Fruit fly (Drosophila melanogaster) whole organism, embryonic: Measurements from ENCODE around the gene Dhc62B.

ENCODE experiments used
- Abd-B ChIP-seq: fragments of 200-800 bp; sonication (Bioruptor generic); optimal IDR thresholded peaks from 2 replicates; lab custom pipeline; 2018; ENCODE audit warnings: missing biosample characterization, mild to moderate bottlenecking, missing genetic modification characterization, moderate library complexity
- Bdp1 ChIP-seq: fragments of 200-800 bp; sonication (Bioruptor generic); optimal IDR thresholded peaks from 3 replicates; lab custom pipeline; 2016; ENCODE audit warnings: missing biosample characterization, missing genetic modification characterization
- CG10366 ChIP-seq: fragments of 200-800 bp; sonication (Bioruptor generic); IDR thresholded peaks from 2 replicates; pipeline ENCODE4 v1.3.6; 2022; ENCODE audit warnings: missing biosample characterization, missing genetic modification characterization
- CG11093 ChIP-seq: fragments of 200-800 bp; sonication (Bioruptor generic); IDR thresholded peaks from 3 replicates; pipeline ENCODE4 v1.3.6; 2022; ENCODE audit warnings: missing biosample characterization, missing genetic modification characterization
- CG11398 ChIP-seq: fragments of 200-800 bp; sonication (Bioruptor generic); optimal IDR thresholded peaks from 2 replicates; lab custom pipeline; 2016; ENCODE audit warnings: missing biosample characterization, missing genetic modification characterization
- CG12104 ChIP-seq: fragments of 200-800 bp; sonication (Bioruptor generic); optimal IDR thresholded peaks from 3 replicates; lab custom pipeline; 2016; ENCODE audit warnings: missing biosample characterization, missing genetic modification characterization
- CG13775 ChIP-seq: fragments of 200-800 bp; sonication (Bioruptor generic); optimal IDR thresholded peaks from 3 replicates; lab custom pipeline; 2017; ENCODE audit warnings: missing biosample characterization, mild to moderate bottlenecking, missing genetic modification characterization
- CG14710 ChIP-seq: fragments of 200-800 bp; sonication (Bioruptor generic); optimal IDR thresholded peaks from 3 replicates; lab custom pipeline; 2019; ENCODE audit warnings: missing biosample characterization, mild to moderate bottlenecking, missing genetic modification characterization, moderate library complexity
- CG16779 ChIP-seq: fragments of 200-800 bp; sonication (Bioruptor generic); IDR thresholded peaks from 2 replicates; pipeline ENCODE4 v1.3.6; 2022; ENCODE audit warnings: missing biosample characterization, missing genetic modification characterization
- CG16815 ChIP-seq: fragments of 200-800 bp; sonication (Bioruptor generic); optimal IDR thresholded peaks from 3 replicates; lab custom pipeline; 2017; ENCODE audit warnings: missing biosample characterization, mild to moderate bottlenecking, missing genetic modification characterization
- CG18764 ChIP-seq: fragments of 200-800 bp; sonication (Bioruptor generic); optimal IDR thresholded peaks from 3 replicates; lab custom pipeline; 2016; ENCODE audit warnings: missing biosample characterization, missing genetic modification characterization
- CG2116 ChIP-seq: fragments of 200-800 bp; sonication (Bioruptor generic); optimal IDR thresholded peaks from 3 replicates; lab custom pipeline; 2018; ENCODE audit warnings: missing biosample characterization, mild to moderate bottlenecking, missing genetic modification characterization
- CG3995 ChIP-seq: fragments of 200-800 bp; sonication (Bioruptor generic); optimal IDR thresholded peaks from 3 replicates; lab custom pipeline; 2016; ENCODE audit warnings: missing biosample characterization, missing genetic modification characterization
- CG8089 ChIP-seq: fragments of 200-800 bp; sonication (Bioruptor generic); optimal IDR thresholded peaks from 3 replicates; lab custom pipeline; 2016; ENCODE audit warnings: missing biosample characterization, missing genetic modification characterization
- CG8478 ChIP-seq: fragments of >200 bp; optimal IDR thresholded peaks from 2 replicates; lab custom pipeline; 2018
- CG8765 ChIP-seq: fragments of 200-800 bp; sonication (Bioruptor generic); IDR thresholded peaks from 2 replicates; pipeline ENCODE4 v1.3.6; 2022; ENCODE audit warnings: missing biosample characterization, missing genetic modification characterization
- CG9437 ChIP-seq: fragments of 200-800 bp; sonication (Bioruptor generic); optimal IDR thresholded peaks from 2 replicates; lab custom pipeline; 2018; ENCODE audit warnings: missing biosample characterization, mild to moderate bottlenecking, missing genetic modification characterization
- CG9609 ChIP-seq: fragments of 200-800 bp; sonication (Bioruptor generic); optimal IDR thresholded peaks from 3 replicates; lab custom pipeline; 2016; ENCODE audit warnings: missing biosample characterization, missing genetic modification characterization
- Chrac-16 ChIP-seq: fragments of 200-800 bp; sonication (Bioruptor generic); optimal IDR thresholded peaks from 3 replicates; lab custom pipeline; 2016; ENCODE audit warnings: missing biosample characterization, missing genetic modification characterization
- Dp ChIP-seq: fragments of 200-800 bp; sonication (Bioruptor generic); optimal IDR thresholded peaks from 2 replicates; lab custom pipeline; 2018; ENCODE audit warnings: missing biosample characterization, mild to moderate bottlenecking, missing genetic modification characterization, moderate library complexity
- Drgx ChIP-seq: fragments of 200-800 bp; sonication (Bioruptor generic); IDR thresholded peaks from 2 replicates; pipeline ENCODE4 v1.3.6; 2022; ENCODE audit warnings: missing biosample characterization, missing genetic modification characterization
- H2.0 ChIP-seq: fragments of 200-800 bp; sonication (Bioruptor generic); IDR thresholded peaks from 2 replicates; pipeline ENCODE4 v1.3.6; 2022; ENCODE audit warnings: missing biosample characterization, missing genetic modification characterization
- NFAT ChIP-seq: fragments of 200-800 bp; sonication (Bioruptor generic); IDR thresholded peaks from 2 replicates; pipeline ENCODE4 v1.3.6; 2022; ENCODE audit warnings: missing biosample characterization, missing genetic modification characterization
- NfI ChIP-seq: fragments of 200-800 bp; sonication (Bioruptor generic); optimal IDR thresholded peaks from 3 replicates; lab custom pipeline; 2018; ENCODE audit warnings: missing biosample characterization, mild to moderate bottlenecking, missing genetic modification characterization, moderate library complexity
- Oaz ChIP-seq: fragments of 200-800 bp; sonication (Bioruptor generic); IDR thresholded peaks from 2 replicates; pipeline ENCODE4 v1.3.6; 2022; ENCODE audit warnings: missing biosample characterization, missing genetic modification characterization
- Sox102F ChIP-seq: fragments of 200-800 bp; sonication (Bioruptor generic); optimal IDR thresholded peaks from 2 replicates; lab custom pipeline; 2018; ENCODE audit warnings: missing biosample characterization, mild to moderate bottlenecking, missing genetic modification characterization, moderate library complexity
- bcd ChIP-seq: fragments of 200-800 bp; sonication (Bioruptor generic); optimal IDR thresholded peaks from 2 replicates; lab custom pipeline; 2017; ENCODE audit warnings: missing biosample characterization, mild to moderate bottlenecking, missing genetic modification characterization
- cato ChIP-seq: fragments of 200-800 bp; sonication (Bioruptor generic); optimal IDR thresholded peaks from 2 replicates; lab custom pipeline; 2016; ENCODE audit warnings: missing biosample characterization, missing genetic modification characterization, borderline replicate concordance
- caup ChIP-seq: fragments of 200-800 bp; sonication (Bioruptor generic); optimal IDR thresholded peaks from 3 replicates; lab custom pipeline; 2017; ENCODE audit warnings: missing biosample characterization, mild to moderate bottlenecking, missing genetic modification characterization, moderate library complexity; ENCODE audit not compliant: severe bottlenecking
- croc ChIP-seq: fragments of 200-800 bp; sonication (Bioruptor generic); conservative IDR thresholded peaks from 3 replicates; pipeline ENCODE4 v1.3.6; 2022; ENCODE audit warnings: missing biosample characterization, missing genetic modification characterization
- disco-r ChIP-seq: fragments of 200-800 bp; sonication (Bioruptor generic); optimal IDR thresholded peaks from 2 replicates; lab custom pipeline; 2016; ENCODE audit warnings: missing biosample characterization, missing genetic modification characterization
- emc ChIP-seq: fragments of 200-800 bp; sonication (Bioruptor generic); optimal IDR thresholded peaks from 2 replicates; lab custom pipeline; 2016; ENCODE audit warnings: missing biosample characterization, missing genetic modification characterization
- ewg ChIP-seq: fragments of 200-800 bp; sonication (Bioruptor generic); optimal IDR thresholded peaks from 3 replicates; lab custom pipeline; 2017; ENCODE audit warnings: mild to moderate bottlenecking, missing biosample characterization, missing genetic modification reagents, missing genetic modification characterization
- exex ChIP-seq: fragments of 200-800 bp; sonication (Bioruptor generic); optimal IDR thresholded peaks from 4 replicates; lab custom pipeline; 2018; ENCODE audit warnings: missing biosample characterization, mild to moderate bottlenecking, missing genetic modification characterization, moderate library complexity
- eyg ChIP-seq: fragments of 200-800 bp; sonication (Bioruptor generic); optimal IDR thresholded peaks from 3 replicates; lab custom pipeline; 2016; ENCODE audit warnings: missing biosample characterization, missing genetic modification characterization
- fd96Cb ChIP-seq: fragments of 200-800 bp; sonication (Bioruptor generic); optimal IDR thresholded peaks from 2 replicates; lab custom pipeline; 2018; ENCODE audit warnings: missing biosample characterization, mild to moderate bottlenecking, missing genetic modification characterization, moderate library complexity
- insv ChIP-seq, 2 experiments: fragments of 200-800 bp; sonication (Bioruptor generic); optimal IDR thresholded peaks; 3 replicates each; lab custom pipeline; 2016 to 2018; ENCODE audit warnings: missing biosample characterization in 2 of 2, missing genetic modification characterization in 2 of 2
- knrl ChIP-seq: fragments of 200-800 bp; sonication (Bioruptor generic); IDR thresholded peaks from 3 replicates; pipeline ENCODE4 v1.3.6; 2022; ENCODE audit warnings: missing biosample characterization, missing genetic modification characterization; ENCODE audit not compliant: partially characterized antibody
- mam ChIP-seq: fragments of 200-800 bp; sonication (Bioruptor generic); optimal IDR thresholded peaks from 3 replicates; lab custom pipeline; 2016; ENCODE audit warnings: missing biosample characterization, missing genetic modification characterization
- mirr ChIP-seq: fragments of 200-800 bp; sonication (Bioruptor generic); optimal IDR thresholded peaks from 3 replicates; lab custom pipeline; 2018; ENCODE audit warnings: missing biosample characterization, mild to moderate bottlenecking, missing genetic modification characterization
- nom ChIP-seq: fragments of 200-800 bp; sonication (Bioruptor generic); optimal IDR thresholded peaks from 2 replicates; lab custom pipeline; 2017; ENCODE audit warnings: missing biosample characterization, missing genetic modification characterization, mild to moderate bottlenecking, moderate library complexity, missing genetic modification reagents
- odd ChIP-seq: fragments of 200-800 bp; sonication (Bioruptor generic); optimal IDR thresholded peaks from 2 replicates; lab custom pipeline; 2017; ENCODE audit warnings: missing biosample characterization, mild to moderate bottlenecking, missing genetic modification characterization
- pita ChIP-seq: fragments of 200-800 bp; sonication (Bioruptor generic); optimal IDR thresholded peaks from 2 replicates; lab custom pipeline; 2017; ENCODE audit warnings: missing biosample characterization, mild to moderate bottlenecking, missing genetic modification characterization
- tap ChIP-seq: fragments of 200-800 bp; optimal IDR thresholded peaks from 3 replicates; lab custom pipeline; 2019; ENCODE audit warnings: missing biosample characterization, mild to moderate bottlenecking, missing genetic modification characterization, moderate library complexity
- vnd ChIP-seq: fragments of 200-800 bp; sonication (Bioruptor generic); IDR thresholded peaks from 3 replicates; pipeline ENCODE4 v1.3.6; 2022; ENCODE audit warnings: missing biosample characterization, missing genetic modification characterization; ENCODE audit not compliant: partially characterized antibody
- vvl ChIP-seq: fragments of 200-800 bp; sonication (Bioruptor generic); IDR thresholded peaks from 2 replicates; pipeline ENCODE4 v1.3.6; 2022; ENCODE audit warnings: missing biosample characterization, missing genetic modification characterization
- wor ChIP-seq: fragments of 200-800 bp; sonication (Bioruptor generic); IDR thresholded peaks from 2 replicates; pipeline ENCODE4 v1.3.6; 2022; ENCODE audit warnings: missing biosample characterization, missing genetic modification characterization
- zen2 ChIP-seq: fragments of 200-800 bp; sonication (Bioruptor generic); IDR thresholded peaks from 3 replicates; pipeline ENCODE4 v1.3.6; 2022; ENCODE audit warnings: missing biosample characterization, missing genetic modification characterization; ENCODE audit not compliant: partially characterized antibody
- zfh1 ChIP-seq: fragments of 200-800 bp; sonication (Bioruptor generic); IDR thresholded peaks from 3 replicates; pipeline ENCODE4 v1.3.6; 2022; ENCODE audit warnings: missing biosample characterization, missing genetic modification characterization

Dhc62B gene

dm6 chr3L:1738375-1739328, 32.9 kb downstream of the Dhc62B start, which contains the start of gene Gk2 (continued):
- TF ChIP-seq vnd (GFP tag; lab: Robert Waterston, UW) (peak; percentile 55; the same call in 1 of the 3 replicates), odd (GFP tag; lab: Kevin White, UChicago) (no peak), CG13775 (GFP tag; lab: Kevin White, UChicago) (no peak), eyg (no peak), Oaz (GFP tag; lab: Robert Waterston, UW) (no peak), CG14710 (tag; lab: Kevin White, UChicago) (peak; percentile 48), croc (GFP tag; lab: Robert Waterston, UW) (no peak), CG8478 (lab: Kevin White, UChicago) (no peak), zfh1 (GFP tag; lab: Robert Waterston, UW) (no peak), CG8765 (GFP tag; lab: Robert Waterston, UW) (no peak), Sox102F (GFP tag; lab: Kevin White, UChicago) (no peak), Chrac-16 (GFP tag; lab: Kevin White, UChicago) (no peak), CG8089 (no peak), CG11093 (GFP tag; lab: Robert Waterston, UW) (no peak), nom (GFP tag; lab: Kevin White, UChicago) (no peak), emc (GFP tag; lab: Kevin White, UChicago) (no peak), CG12104 (GFP tag; lab: Kevin White, UChicago) (no peak), CG10366 (GFP tag; lab: Robert Waterston, UW) (no peak), exex (tag; lab: Kevin White, UChicago) (no peak), wor (GFP tag; lab: Robert Waterston, UW) (no peak), mam (GFP tag; lab: Kevin White, UChicago) (no peak), ewg (GFP tag; lab: Kevin White, UChicago) (no peak), CG11398 (GFP tag; lab: Kevin White, UChicago) (no peak), CG16815 (GFP tag; lab: Kevin White, UChicago) (no peak), CG2116 (peak; percentile 78), NFAT (GFP tag; lab: Robert Waterston, UW) (no peak), knrl (GFP tag; lab: Robert Waterston, UW) (no peak), cato (GFP tag; lab: Kevin White, UChicago) (no peak), Dp (GFP tag; lab: Kevin White, UChicago) (peak; percentile 98), mirr (GFP tag; lab: Kevin White, UChicago) (no peak), zen2 (GFP tag; lab: Robert Waterston, UW) (no peak), caup (GFP tag; lab: Kevin White, UChicago) (no peak), vvl (0 out of 2 replicates have a peak, but pooled peaks have one; percentile 28), CG3995 (GFP tag; lab: Kevin White, UChicago) (peak; percentile 17), fd96Cb (tag; lab: Kevin White, UChicago) (no peak), CG9437 (GFP tag; lab: Kevin White, UChicago) (peak; percentile 35), tap (tag; lab: Kevin White, UChicago) (no peak), NfI (GFP tag; lab: Kevin White, UChicago) (no peak), CG18764 (GFP tag; lab: Kevin White, UChicago) (no peak), Drgx (GFP tag; lab: Robert Waterston, UW) (no peak), insv (GFP tag; optimal IDR thresholded peaks at IDR 0.05; lab: Kevin White, UChicago) (no peak), bcd (GFP tag; lab: Kevin White, UChicago) (no peak), Bdp1 (GFP tag; lab: Kevin White, UChicago) (no peak), Abd-B (peak; percentile 44), H2.0 (no peak), CG16779 (GFP tag; lab: Robert Waterston, UW) (no peak), disco-r (GFP tag; lab: Kevin White, UChicago) (no peak), CG9609 (GFP tag; lab: Kevin White, UChicago) (no peak), pita (GFP tag; lab: Kevin White, UChicago) (no peak)
